Worm (Caenorhabditis elegans) whole organism, midembryonic: ENCODE results near the gene F14D7.14.
"Not testable (repeated sequence)": the region's sequence is repeated elsewhere in the genome, so short reads cannot be mapped to it uniquely, and the experiment has no call there.

ENCODE experiments used
- T22C8.4 ChIP-seq: fragments of 200-800 bp; sonication (Bioruptor generic); IDR thresholded peaks from 2 replicates; pipeline ENCODE4 v1.3.6; 2022; ENCODE audit warnings: missing genetic modification characterization, missing compliant biosample characterization
- cog-1 ChIP-seq: sonication (generic microtip); optimal IDR thresholded peaks from 2 replicates; lab custom pipeline; 2016; ENCODE audit warnings: missing genetic modification characterization, missing compliant biosample characterization
- flt-1 ChIP-seq: fragments of 200-800 bp; sonication (Bioruptor generic); IDR thresholded peaks from 2 replicates; pipeline ENCODE4 v1.3.6; 2022; ENCODE audit warnings: missing genetic modification characterization, missing compliant biosample characterization
- klf-2 ChIP-seq: fragments of 200-800 bp; sonication (Bioruptor generic); conservative IDR thresholded peaks from 2 replicates; pipeline ENCODE4 v1.3.6; 2022; ENCODE audit warnings: missing genetic modification reagents, missing genetic modification characterization, missing compliant biosample characterization
- med-1 ChIP-seq: sonication (generic microtip); optimal IDR thresholded peaks from 2 replicates; lab custom pipeline; 2017; ENCODE audit warnings: missing genetic modification characterization, mild to moderate bottlenecking, missing compliant biosample characterization, antibody characterized with exemption, missing genetic modification reagents; ENCODE audit not compliant: insufficient read depth
- ref-1 ChIP-seq: fragments of 200-800 bp; sonication (Bioruptor generic); conservative IDR thresholded peaks from 2 replicates; pipeline ENCODE4 v1.3.6; 2022; ENCODE audit warnings: missing genetic modification reagents, missing genetic modification characterization, missing compliant biosample characterization
- tab-1 ChIP-seq: fragments of 200-800 bp; sonication (Bioruptor generic); IDR thresholded peaks from 2 replicates; pipeline ENCODE4 v1.3.6; 2022; ENCODE audit warnings: missing genetic modification characterization, missing compliant biosample characterization
- ztf-23 ChIP-seq: fragments of 200-800 bp; sonication (Bioruptor generic); IDR thresholded peaks from 2 replicates; pipeline ENCODE4 v1.3.6; 2022; ENCODE audit warnings: missing genetic modification reagents, missing genetic modification characterization, missing compliant biosample characterization
- ztf-29 ChIP-seq: fragments of 200-800 bp; sonication (Bioruptor generic); IDR thresholded peaks from 2 replicates; pipeline ENCODE4 v1.3.6; 2022; ENCODE audit warnings: missing genetic modification reagents, missing genetic modification characterization, missing compliant biosample characterization

The F14D7.14 gene

DNA sequence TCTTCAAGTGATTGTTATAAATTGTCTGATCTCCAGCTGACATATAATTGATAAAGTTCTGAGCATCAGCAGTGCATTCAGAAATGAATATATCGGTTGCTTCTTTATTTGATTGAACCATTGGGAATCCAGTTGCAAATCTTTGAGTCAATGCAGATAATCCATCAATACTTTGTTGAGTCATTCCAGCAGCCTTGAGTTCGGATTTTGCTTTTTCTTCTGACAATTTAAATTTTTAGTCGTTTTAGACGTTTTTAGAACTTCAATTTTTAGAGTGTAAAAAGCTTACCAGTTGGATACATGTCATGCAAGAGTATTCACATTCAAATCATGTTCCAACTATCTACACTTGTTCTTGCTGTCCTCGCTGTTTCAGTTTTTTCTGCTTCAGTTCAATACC, at the start of gene F14D7.14:
TSS of gene F14D7.14 (plus strand) at position 301 of the 400 bp plus-strand sequence.
- not testable (repeated sequence) for TF ChIP-seq T22C8.4 (GFP tag; lab: Robert Waterston, UW); ztf-29 (GFP tag; lab: Robert Waterston, UW); cog-1

ce11 chrV:14260831-14261230, 48.9 kb upstream of the F14D7.14 start, which contains the start of gene F40G12.2:
TSS of gene F40G12.2 (minus strand) at chrV:14260931.
- TF ChIP-seq cog-1 = no peak

ce11 chrV:14267326-14267942, 42.3 kb upstream of the F14D7.14 start:
- no peak for TF ChIP-seq flt-1
- no peak for TF ChIP-seq med-1 (GFP tag; lab: Kevin White, UChicago)
- TF ChIP-seq ztf-23 (GFP tag; lab: Robert Waterston, UW) = no peak
- no peak for TF ChIP-seq ztf-29 (GFP tag; lab: Robert Waterston, UW)
- no peak for TF ChIP-seq ref-1 (GFP tag; lab: Robert Waterston, UW)
- TF ChIP-seq tab-1 (GFP tag; lab: Robert Waterston, UW) = no peak

- TF ChIP-seq med-1 (GFP tag; lab: Kevin White, UChicago) = no peak
- no peak for TF ChIP-seq flt-1
- no peak for TF ChIP-seq ztf-23 (GFP tag; lab: Robert Waterston, UW)
Observed at ce11 chrV:14268616-14269015, 41.1 kb upstream of the F14D7.14 start, which contains the start of gene F40G12.4. TSS of gene F40G12.4 (minus strand) at chrV:14268716.

DNA sequence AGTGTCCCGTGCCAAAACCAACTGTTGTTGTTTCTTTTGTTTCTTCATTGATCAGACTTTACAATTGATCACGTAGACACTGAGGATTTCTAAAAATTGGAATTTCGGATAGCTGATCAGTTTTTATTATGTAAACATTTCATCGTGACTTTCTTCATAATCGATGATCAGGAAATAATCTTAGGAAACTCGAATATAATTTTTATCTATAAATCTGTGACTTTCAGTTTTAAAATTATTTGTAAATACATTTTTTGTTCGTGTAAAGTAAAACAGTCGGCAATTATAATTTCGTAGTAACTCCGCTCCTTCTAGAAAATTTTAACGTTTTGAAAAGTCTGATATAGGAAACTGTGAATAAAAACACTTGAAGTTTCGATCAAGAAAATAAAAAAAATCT, 39.0 kb upstream of the F14D7.14 start, which contains the start of gene F40G12.5:
TSS of gene F40G12.5 (minus strand) at position 101 of the 400 bp plus-strand sequence.
- no peak for TF ChIP-seq cog-1
- TF ChIP-seq flt-1 = no peak
- TF ChIP-seq med-1 (GFP tag; lab: Kevin White, UChicago) = no peak
- no peak for TF ChIP-seq ref-1 (GFP tag; lab: Robert Waterston, UW)
- TF ChIP-seq ztf-29 (GFP tag; lab: Robert Waterston, UW) = no peak
- no peak for TF ChIP-seq klf-2 (GFP tag; lab: Robert Waterston, UW)

DNA sequence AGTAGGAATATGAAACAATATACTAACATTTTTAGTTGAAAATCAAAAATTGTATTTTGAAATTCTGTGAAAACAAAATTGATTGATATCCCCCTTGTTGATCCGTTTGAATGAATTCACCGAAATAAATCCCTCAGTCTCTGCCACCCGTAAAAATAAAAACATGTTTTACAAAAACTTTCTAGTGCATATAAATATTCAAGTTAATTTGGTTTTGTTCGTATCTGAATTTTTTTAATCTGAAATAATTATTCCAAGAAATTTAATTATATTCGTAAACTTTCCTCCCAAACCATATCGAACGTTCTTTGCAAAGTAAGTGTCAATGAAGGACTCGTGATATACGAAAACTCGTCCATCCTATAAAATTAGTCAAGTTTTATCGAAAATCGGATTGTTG, 36.7 kb upstream of the F14D7.14 start, which contains the start of gene F40G12.6:
TSS of gene F40G12.6 (minus strand) at position 101 of the 400 bp plus-strand sequence.
- no peak for TF ChIP-seq med-1 (GFP tag; lab: Kevin White, UChicago)
- TF ChIP-seq ref-1 (GFP tag; lab: Robert Waterston, UW) = no peak
- no peak for TF ChIP-seq tab-1 (GFP tag; lab: Robert Waterston, UW)
- no peak for TF ChIP-seq flt-1
- TF ChIP-seq ztf-29 (GFP tag; lab: Robert Waterston, UW) = no peak
- TF ChIP-seq klf-2 (GFP tag; lab: Robert Waterston, UW) = no peak
- no peak for TF ChIP-seq ztf-23 (GFP tag; lab: Robert Waterston, UW)
- no peak for TF ChIP-seq T22C8.4 (GFP tag; lab: Robert Waterston, UW)
- no peak for TF ChIP-seq cog-1

ce11 chrV:14274268-14274667, 35.5 kb upstream of the F14D7.14 start, which contains the start of gene F40G12.7:
TSS of gene F40G12.7 (plus strand) at chrV:14274568.
- TF ChIP-seq cog-1; flt-1; ztf-23 (GFP tag; lab: Robert Waterston, UW): not testable (repeated sequence)

DNA sequence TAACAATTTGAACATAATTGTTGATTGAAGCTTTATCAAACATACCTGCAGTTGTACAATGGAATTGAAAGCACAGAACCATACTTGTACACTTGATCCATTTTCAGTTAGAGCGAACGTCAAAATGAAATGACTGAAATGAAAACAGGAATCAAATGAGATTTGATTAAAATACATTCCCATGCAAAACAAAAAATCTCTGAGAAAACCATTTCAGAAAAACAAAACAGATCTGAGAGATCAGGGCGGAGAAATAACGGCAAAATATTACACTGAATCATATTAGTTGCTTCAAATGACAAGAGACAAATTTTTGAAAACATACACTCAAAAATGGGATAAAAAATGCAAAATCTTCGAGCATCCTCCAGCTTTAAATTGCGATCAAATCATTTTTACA, 30.0 kb upstream of the F14D7.14 start, which contains the start of gene srt-33:
TSS of gene srt-33 (minus strand) at position 101 of the 400 bp plus-strand sequence.
- no peak for TF ChIP-seq flt-1
- TF ChIP-seq ztf-29 (GFP tag; lab: Robert Waterston, UW) = no peak
- TF ChIP-seq ztf-23 (GFP tag; lab: Robert Waterston, UW) = no peak
- TF ChIP-seq cog-1 = no peak
- TF ChIP-seq T22C8.4 (GFP tag; lab: Robert Waterston, UW) = no peak
- TF ChIP-seq tab-1 (GFP tag; lab: Robert Waterston, UW) = no peak
- TF ChIP-seq klf-2 (GFP tag; lab: Robert Waterston, UW) = no peak
- no peak for TF ChIP-seq ref-1 (GFP tag; lab: Robert Waterston, UW)

ce11 chrV:14282222-14282709, 27.5 kb upstream of the F14D7.14 start, which contains the start of the genes srt-74 and F40G12.9:
TSS of gene srt-74 (minus strand) at chrV:14282322.
TSS of gene F40G12.9 (plus strand) at chrV:14282659.
- TF ChIP-seq ztf-23 (GFP tag; lab: Robert Waterston, UW) = no peak
- TF ChIP-seq ztf-29 (GFP tag; lab: Robert Waterston, UW) = no peak
- TF ChIP-seq med-1 (GFP tag; lab: Kevin White, UChicago) = no peak
- no peak for TF ChIP-seq flt-1
- TF ChIP-seq T22C8.4 (GFP tag; lab: Robert Waterston, UW) = no peak
- TF ChIP-seq tab-1 (GFP tag; lab: Robert Waterston, UW) = no peak
- TF ChIP-seq cog-1 = no peak
- no peak for TF ChIP-seq ref-1 (GFP tag; lab: Robert Waterston, UW)
- TF ChIP-seq klf-2 (GFP tag; lab: Robert Waterston, UW) = no peak

DNA sequence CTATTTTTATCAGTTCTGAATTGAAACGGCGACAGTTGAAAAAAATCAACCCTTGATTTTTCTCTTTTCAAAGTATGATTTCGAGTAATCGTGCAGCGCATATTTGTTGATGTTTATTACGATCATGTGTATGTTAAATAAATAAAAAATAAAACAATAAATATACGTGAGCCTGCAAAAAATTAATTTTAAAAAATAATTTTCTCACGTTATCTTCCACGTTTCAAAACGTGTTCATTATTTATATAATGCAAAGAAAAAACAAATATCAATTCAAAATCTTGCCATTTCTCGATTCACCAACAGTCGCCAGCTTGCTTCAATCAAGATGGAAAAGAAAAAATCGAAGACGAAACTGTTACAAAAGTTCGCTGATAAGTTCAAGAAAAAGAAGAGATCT, 26.5 kb upstream of the F14D7.14 start, which contains the start of gene F40G12.10:
TSS of gene F40G12.10 (plus strand) at position 301 of the 400 bp plus-strand sequence.
- TF ChIP-seq tab-1 (GFP tag; lab: Robert Waterston, UW) (no peak), T22C8.4 (GFP tag; lab: Robert Waterston, UW) (no peak), klf-2 (GFP tag; lab: Robert Waterston, UW) (no peak)
